Worm (Caenorhabditis elegans) whole organism, mixed stage, embryonic: ENCODE results near the gene C03G6.6.
"Not testable (repeated sequence)": the region's sequence is repeated elsewhere in the genome, so short reads cannot be mapped to it uniquely, and the experiment has no call there.

Experiments used
- bed-3 ChIP-seq: fragments of 200-800 bp; sonication (Bioruptor generic); optimal IDR thresholded peaks from 3 replicates; lab custom pipeline; 2018; ENCODE audit warnings: mild to moderate bottlenecking, missing genetic modification characterization, moderate library complexity, missing compliant biosample characterization
- blmp-1 ChIP-seq: fragments of 150-350 bp; optimal IDR thresholded peaks from 2 replicates; lab custom pipeline; 2014; ENCODE audit warnings: missing biosample characterization, missing genetic modification characterization
- ceh-39 ChIP-seq: fragments of 150-350 bp; optimal IDR thresholded peaks from 2 replicates; lab custom pipeline; 2014; ENCODE audit warnings: missing biosample characterization, missing genetic modification characterization
- ceh-43 ChIP-seq: fragments of 200-800 bp; sonication (Bioruptor generic); optimal IDR thresholded peaks from 2 replicates; lab custom pipeline; 2018; ENCODE audit warnings: mild to moderate bottlenecking, missing genetic modification characterization, moderate library complexity, missing compliant biosample characterization
- ceh-83 ChIP-seq: fragments of 200-800 bp; sonication (Bioruptor generic); optimal IDR thresholded peaks from 2 replicates; lab custom pipeline; 2018; ENCODE audit warnings: mild to moderate bottlenecking, missing genetic modification characterization, missing compliant biosample characterization
- ces-1 ChIP-seq: fragments of 150-350 bp; optimal IDR thresholded peaks from 2 replicates; lab custom pipeline; 2014; ENCODE audit warnings: missing biosample characterization, missing genetic modification reagents, missing genetic modification characterization
- drap-1 ChIP-seq: fragments of 200-800 bp; sonication (Bioruptor generic); optimal IDR thresholded peaks from 3 replicates; lab custom pipeline; 2018; ENCODE audit warnings: mild to moderate bottlenecking, missing genetic modification characterization, missing compliant biosample characterization
- elt-3 ChIP-seq: fragments of 150-350 bp; optimal IDR thresholded peaks from 2 replicates; lab custom pipeline; 2014; ENCODE audit warnings: missing biosample characterization, missing genetic modification characterization
- flh-1 ChIP-seq: fragments of 200-800 bp; sonication (Bioruptor generic); optimal IDR thresholded peaks from 2 replicates; lab custom pipeline; 2018; ENCODE audit warnings: mild to moderate bottlenecking, missing genetic modification characterization, moderate library complexity, missing compliant biosample characterization
- hlh-1 ChIP-seq: fragments of 150-350 bp; optimal IDR thresholded peaks from 2 replicates; lab custom pipeline; 2014; ENCODE audit warnings: missing biosample characterization, missing genetic modification reagents, missing genetic modification characterization
- lin-32 ChIP-seq: fragments of 200-800 bp; sonication (Bioruptor generic); optimal IDR thresholded peaks from 2 replicates; lab custom pipeline; 2018; ENCODE audit warnings: mild to moderate bottlenecking, missing genetic modification characterization, missing compliant biosample characterization
- mls-2 ChIP-seq: sonication (generic microtip); optimal IDR thresholded peaks from 2 replicates; lab custom pipeline; 2016; ENCODE audit warnings: mild to moderate bottlenecking, missing genetic modification characterization, moderate library complexity, missing compliant biosample characterization
- nhr-12 ChIP-seq: fragments of 150-350 bp; optimal IDR thresholded peaks from 2 replicates; lab custom pipeline; 2014; ENCODE audit warnings: missing biosample characterization, missing genetic modification characterization
- nhr-237 ChIP-seq: fragments of 150-350 bp; optimal IDR thresholded peaks from 2 replicates; lab custom pipeline; 2014; ENCODE audit warnings: missing biosample characterization, missing genetic modification characterization
- nhr-28 ChIP-seq: fragments of 150-350 bp; optimal IDR thresholded peaks from 2 replicates; lab custom pipeline; 2014; ENCODE audit warnings: missing biosample characterization, missing genetic modification characterization
- nhr-76 ChIP-seq: sonication (generic microtip); optimal IDR thresholded peaks from 2 replicates; lab custom pipeline; 2017; ENCODE audit warnings: missing biosample characterization, missing genetic modification characterization
- sem-2 ChIP-seq: fragments of 200-800 bp; sonication (Bioruptor generic); optimal IDR thresholded peaks from 2 replicates; lab custom pipeline; 2018; ENCODE audit warnings: mild to moderate bottlenecking, missing genetic modification characterization, missing compliant biosample characterization
- sptf-1 ChIP-seq: sonication (generic microtip); optimal IDR thresholded peaks from 2 replicates; lab custom pipeline; 2017; ENCODE audit warnings: mild to moderate bottlenecking, missing genetic modification characterization, moderate library complexity, missing compliant biosample characterization
- tbx-8 ChIP-seq: fragments of 200-800 bp; sonication (Bioruptor generic); optimal IDR thresholded peaks from 2 replicates; lab custom pipeline; 2018; ENCODE audit warnings: mild to moderate bottlenecking, missing genetic modification characterization, moderate library complexity, missing compliant biosample characterization
- unc-39 ChIP-seq: fragments of 150-350 bp; optimal IDR thresholded peaks from 2 replicates; lab custom pipeline; 2014; ENCODE audit warnings: missing biosample characterization, missing genetic modification characterization
- zip-8 ChIP-seq: fragments of 150-350 bp; optimal IDR thresholded peaks from 2 replicates; lab custom pipeline; 2014; ENCODE audit warnings: missing biosample characterization, missing genetic modification characterization
- ztf-11 ChIP-seq: fragments of 150-350 bp; optimal IDR thresholded peaks from 2 replicates; lab custom pipeline; 2014; ENCODE audit warnings: missing biosample characterization, missing genetic modification characterization

Gene C03G6.6

ce11 chrV:7343522-7343921 is 13.7 kb upstream of the C03G6.6 start, which contains the start of gene srh-244:
Gene srh-244 (plus strand): TSS chrV:7343822.
- TF ChIP-seq elt-3 (tag; lab: Kevin White, UChicago), result no peak
- TF ChIP-seq, all 35 proteins: peak for 0

- TF ChIP-seq ceh-39 (tag; lab: Kevin White, UChicago); unc-39; ces-1: not testable (repeated sequence)
- TF ChIP-seq, all 35 proteins: peak for 0; not testable (repeated sequence) for 35
Measured at ce11 chrV:7345494-7345893, 11.7 kb upstream of the C03G6.6 start, which contains the start of gene nhr-147. Gene nhr-147 (plus strand): TSS chrV:7345794.

- TF ChIP-seq zip-8 (tag; lab: Kevin White, UChicago) (peak; percentile 53), nhr-12 (tag; lab: Kevin White, UChicago) (no peak)
Measured at ce11 chrV:7349541-7349940, 7.7 kb upstream of the C03G6.6 start, which contains the start of gene nhr-149. Gene nhr-149 (minus strand): TSS chrV:7349641.

ce11 chrV:7352186-7353053 is 4.8 kb upstream of the C03G6.6 start, which contains the start of the genes srh-231 and srh-275:
Gene srh-231 (minus strand): TSS chrV:7352236.
Gene srh-275 (plus strand): TSS chrV:7353003.
- no peak for TF ChIP-seq ceh-83
- no peak for TF ChIP-seq bed-3 (GFP tag; lab: Kevin White, UChicago)
- no peak for TF ChIP-seq mls-2 (tag; lab: Kevin White, UChicago)
- TF ChIP-seq lin-32 (GFP tag; lab: Kevin White, UChicago), result no peak
- no peak for TF ChIP-seq blmp-1 (tag; lab: Kevin White, UChicago)
- TF ChIP-seq flh-1 (GFP tag; lab: Kevin White, UChicago), result no peak
- no peak for TF ChIP-seq nhr-12 (tag; lab: Kevin White, UChicago)
- no peak for TF ChIP-seq sem-2 (GFP tag; lab: Kevin White, UChicago)

ce11 chrV:7353602-7354001 is 3.6 kb upstream of the C03G6.6 start:
- TF ChIP-seq tbx-8 (no peak), ztf-11 (tag; lab: Kevin White, UChicago) (no peak), ceh-43 (GFP tag; lab: Kevin White, UChicago) (no peak)
- TF ChIP-seq, all 35 proteins: peak for 0

ce11 chrV:7355464-7355863 is 1.8 kb upstream of the C03G6.6 start, which contains the start of gene tag-293:
Gene tag-293 (minus strand): TSS chrV:7355564.
- TF ChIP-seq nhr-28, result no peak

- TF ChIP-seq hlh-1 (tag; lab: Kevin White, UChicago) (no peak), drap-1 (GFP tag; lab: Kevin White, UChicago) (no peak)
Measured at ce11 chrV:7356684-7357083, 548 bp upstream of the C03G6.6 start, which contains the start of gene C03G6.21. Gene C03G6.21 (minus strand): TSS chrV:7356784.

- TF ChIP-seq nhr-237 (no peak), flh-1 (GFP tag; lab: Kevin White, UChicago) (no peak)
Measured at ce11 chrV:7361673-7362072, 4.4 kb downstream of the C03G6.6 start, which contains the start of gene cyp-35A1. Gene cyp-35A1 (minus strand): TSS chrV:7361773.

- TF ChIP-seq sptf-1 (tag; lab: Kevin White, UChicago) (no peak), nhr-237 (no peak), nhr-76 (tag; lab: Kevin White, UChicago) (no peak), nhr-12 (tag; lab: Kevin White, UChicago) (no peak), ces-1 (no peak), ceh-39 (tag; lab: Kevin White, UChicago) (no peak), elt-3 (tag; lab: Kevin White, UChicago) (no peak)
Measured at ce11 chrV:7364059-7364458, 6.8 kb downstream of the C03G6.6 start, which contains the start of gene cyp-35A2. Gene cyp-35A2 (minus strand): TSS chrV:7364182.
